Worm (Caenorhabditis elegans): ENCODE data around the gene Y53F4B.62.
A peak's percentile ranks its signal among the peaks of the same experiment; 100 is the strongest.

Y53F4B.62 gene

DNA sequence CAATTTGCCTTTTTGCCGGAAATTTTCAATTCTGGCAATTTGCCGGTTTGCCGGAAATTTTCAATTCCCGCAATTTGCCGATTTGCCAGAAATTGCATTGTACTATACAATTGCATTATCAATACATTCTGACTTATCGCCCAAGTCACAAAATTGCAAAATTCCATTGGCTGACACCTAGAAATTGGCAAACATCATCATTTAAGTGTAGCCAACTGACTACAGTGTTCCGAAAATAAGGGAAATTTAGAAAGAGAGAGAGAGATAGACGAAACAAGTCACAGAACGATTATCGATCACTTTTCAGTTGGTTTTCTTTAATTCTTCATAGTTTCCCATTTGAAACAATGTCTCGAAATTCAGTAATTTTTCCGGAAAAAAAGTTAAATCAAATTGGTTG is 19.1 kb downstream of the Y53F4B.62 start:
- TF ChIP-seq flt-1 (GFP tag; IDR thresholded peaks at IDR 0.05) (no peak), ztf-29 (GFP tag; IDR thresholded peaks at IDR 0.05) (no peak), ref-1 (GFP tag; conservative IDR thresholded peaks at IDR 0.05) (no peak), T22C8.4 (GFP tag; IDR thresholded peaks at IDR 0.05) (no peak), ztf-23 (GFP tag; IDR thresholded peaks at IDR 0.05) (no peak), tab-1 (GFP tag; IDR thresholded peaks at IDR 0.05) (no peak), med-1 (GFP tag; optimal IDR thresholded peaks at IDR 0.05; ENCODE audit: insufficient read depth) (no peak), cog-1 (tag; optimal IDR thresholded peaks at IDR 0.05) (no peak), klf-2 (GFP tag; conservative IDR thresholded peaks at IDR 0.05) (no peak)

DNA sequence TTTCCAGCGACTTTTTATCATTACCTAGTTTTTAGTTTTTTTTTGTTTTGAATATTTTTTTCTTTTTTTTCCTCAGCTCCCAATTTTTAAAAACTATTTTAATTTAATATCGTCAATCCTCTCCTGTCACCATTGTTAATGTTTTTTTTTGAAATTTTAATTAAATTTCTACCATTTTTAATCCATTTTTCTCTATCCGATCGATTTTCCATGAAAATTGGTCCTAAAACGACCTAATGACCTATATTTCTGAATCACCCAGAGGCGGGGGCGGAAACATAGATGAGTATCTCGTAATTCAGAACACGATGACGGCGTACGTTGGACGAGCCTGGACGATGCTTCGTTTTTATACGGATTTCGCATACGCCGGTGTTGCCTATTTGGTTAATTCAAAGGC is 20.6 kb downstream of the Y53F4B.62 start, which contains the start of gene Y53F4B.39:
Y53F4B.39 (plus strand) TSS at position 301 of the 400 bp plus-strand sequence.
- TF ChIP-seq tab-1 (GFP tag; IDR thresholded peaks at IDR 0.05): no peak
- no peak for TF ChIP-seq T22C8.4 (GFP tag; IDR thresholded peaks at IDR 0.05)
- no peak for TF ChIP-seq med-1 (GFP tag; optimal IDR thresholded peaks at IDR 0.05; ENCODE audit: insufficient read depth)
- no peak for TF ChIP-seq flt-1 (GFP tag; IDR thresholded peaks at IDR 0.05)
- no peak for TF ChIP-seq cog-1 (tag; optimal IDR thresholded peaks at IDR 0.05)
- no peak for TF ChIP-seq ztf-29 (GFP tag; IDR thresholded peaks at IDR 0.05)
- no peak for TF ChIP-seq ztf-23 (GFP tag; IDR thresholded peaks at IDR 0.05)
- no peak for TF ChIP-seq klf-2 (GFP tag; conservative IDR thresholded peaks at IDR 0.05)
- TF ChIP-seq ref-1 (GFP tag; conservative IDR thresholded peaks at IDR 0.05): no peak

DNA sequence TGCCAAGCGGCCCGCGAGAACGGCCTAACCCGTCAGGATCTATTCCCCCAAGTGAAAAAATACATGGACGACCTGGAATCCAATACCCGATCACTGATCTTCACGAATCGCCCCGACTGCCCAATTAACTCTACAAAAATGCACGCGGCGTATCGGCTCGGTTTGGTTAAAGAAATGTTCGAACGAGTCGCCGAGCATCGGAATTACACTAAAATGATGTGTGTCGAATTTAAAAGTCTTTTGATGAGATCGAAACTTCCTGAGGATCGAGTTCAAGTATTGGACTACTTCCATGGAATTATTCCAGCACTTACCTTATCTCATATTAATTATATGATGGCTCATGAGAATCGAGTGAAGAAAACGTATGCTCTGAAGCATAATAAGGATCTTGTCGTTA is 23.2 kb downstream of the Y53F4B.62 start:
- TF ChIP-seq flt-1 (GFP tag; IDR thresholded peaks at IDR 0.05): no peak
- TF ChIP-seq ztf-29 (GFP tag; IDR thresholded peaks at IDR 0.05): no peak
- TF ChIP-seq T22C8.4 (GFP tag; IDR thresholded peaks at IDR 0.05): no peak
- no peak for TF ChIP-seq cog-1 (tag; optimal IDR thresholded peaks at IDR 0.05)
- TF ChIP-seq ref-1 (GFP tag; conservative IDR thresholded peaks at IDR 0.05): no peak
- TF ChIP-seq klf-2 (GFP tag; conservative IDR thresholded peaks at IDR 0.05): no peak
- no peak for TF ChIP-seq tab-1 (GFP tag; IDR thresholded peaks at IDR 0.05)
- no peak for TF ChIP-seq med-1 (GFP tag; optimal IDR thresholded peaks at IDR 0.05; ENCODE audit: insufficient read depth)
- no peak for TF ChIP-seq ztf-23 (GFP tag; IDR thresholded peaks at IDR 0.05)

DNA sequence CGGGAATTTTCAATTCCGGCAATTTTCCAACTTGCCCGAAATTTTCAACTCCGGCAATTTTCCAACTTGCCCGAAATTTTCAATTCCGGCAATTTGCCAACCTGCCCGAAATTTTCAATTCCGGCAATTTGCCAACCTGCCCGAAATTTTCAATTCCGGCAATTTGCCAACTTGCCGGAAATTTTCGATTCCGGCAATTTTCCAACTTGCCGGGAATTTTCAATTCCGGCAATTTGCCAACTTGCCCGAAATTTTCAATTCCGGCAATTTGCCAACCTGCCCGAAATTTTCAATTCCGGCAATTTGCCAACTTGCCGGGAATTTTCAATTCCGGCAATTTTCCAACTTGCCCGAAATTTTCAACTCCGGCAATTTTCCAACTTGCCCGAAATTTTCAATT is 34.1 kb downstream of the Y53F4B.62 start:
- TF ChIP-seq klf-2 (GFP tag; conservative IDR thresholded peaks at IDR 0.05): 0 out of 2 replicates have a peak, but pooled peaks have one; percentile 38

DNA sequence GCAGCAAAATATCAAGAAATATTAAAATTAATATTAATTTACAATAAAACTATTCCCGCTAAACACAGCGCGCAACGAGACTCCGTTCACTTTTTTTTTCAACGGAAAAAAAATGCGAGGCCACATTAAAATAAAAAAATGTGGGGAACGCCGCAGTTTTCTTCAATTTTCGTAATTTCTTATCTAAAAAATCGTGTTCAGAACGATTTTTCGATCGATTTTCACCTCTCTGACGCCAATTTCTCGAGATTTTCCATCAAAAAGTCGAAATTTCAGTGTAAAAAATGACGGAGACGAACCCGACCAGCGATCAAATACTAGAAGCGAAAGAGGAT is 40.5 kb downstream of the Y53F4B.62 start, which contains the start of gene Y53F4B.21:
Y53F4B.21 (plus strand) TSS at position 285 of the 335 bp plus-strand sequence.
- no peak for TF ChIP-seq tab-1 (GFP tag; IDR thresholded peaks at IDR 0.05)
- no peak for TF ChIP-seq med-1 (GFP tag; optimal IDR thresholded peaks at IDR 0.05; ENCODE audit: insufficient read depth)
- no peak for TF ChIP-seq ztf-23 (GFP tag; IDR thresholded peaks at IDR 0.05)
- TF ChIP-seq T22C8.4 (GFP tag; IDR thresholded peaks at IDR 0.05): no peak
- TF ChIP-seq ztf-29 (GFP tag; IDR thresholded peaks at IDR 0.05): no peak
- no peak for TF ChIP-seq flt-1 (GFP tag; IDR thresholded peaks at IDR 0.05)
- no peak for TF ChIP-seq klf-2 (GFP tag; conservative IDR thresholded peaks at IDR 0.05)
- TF ChIP-seq ref-1 (GFP tag; conservative IDR thresholded peaks at IDR 0.05): no peak
- no peak for TF ChIP-seq cog-1 (tag; optimal IDR thresholded peaks at IDR 0.05)

DNA sequence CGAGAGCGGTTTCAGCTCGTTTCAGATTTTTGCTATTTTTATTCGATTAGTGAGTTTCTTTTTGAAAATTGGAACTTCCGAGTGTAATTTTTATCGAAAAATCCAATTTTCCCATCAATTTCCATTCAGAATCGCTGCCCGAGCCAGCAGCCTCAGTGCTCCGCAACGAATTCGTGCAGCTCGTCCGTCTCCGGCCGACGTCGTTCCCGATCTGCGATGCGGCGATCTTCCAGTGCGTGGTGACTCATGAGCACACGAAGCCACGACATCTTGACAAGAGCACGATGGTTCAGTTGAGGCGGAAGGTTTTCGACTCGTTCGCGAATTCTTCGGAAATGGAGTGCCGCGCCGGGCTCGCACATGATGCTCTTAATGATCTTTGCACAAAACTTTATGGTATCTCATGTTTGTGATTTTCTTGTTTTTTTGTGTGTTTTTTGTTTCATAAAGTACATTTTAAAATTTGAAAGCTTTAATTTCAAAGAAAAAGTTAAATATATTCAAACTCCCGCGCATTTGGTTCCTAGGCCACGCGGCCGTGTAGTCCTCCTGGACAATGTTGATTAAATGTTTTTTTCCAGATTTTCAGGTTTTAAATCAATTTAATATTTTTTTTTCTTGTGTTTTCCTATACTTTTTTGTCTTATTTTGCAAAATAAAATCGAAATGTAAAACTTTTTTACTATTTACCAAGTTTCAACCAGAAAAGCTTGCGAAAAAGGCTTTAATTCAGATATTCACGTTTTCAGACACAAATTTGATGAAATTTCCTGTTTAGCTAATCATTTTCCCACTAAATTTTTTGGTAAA is 41.1 kb downstream of the Y53F4B.62 start:
- TF ChIP-seq ref-1 (GFP tag; conservative IDR thresholded peaks at IDR 0.05) (no peak), cog-1 (tag; optimal IDR thresholded peaks at IDR 0.05) (no peak), klf-2 (GFP tag; conservative IDR thresholded peaks at IDR 0.05) (no peak), ztf-23 (GFP tag; IDR thresholded peaks at IDR 0.05) (peak; percentile 66; the same call in 1 of the 2 replicates), T22C8.4 (GFP tag; IDR thresholded peaks at IDR 0.05) (no peak), ztf-29 (GFP tag; IDR thresholded peaks at IDR 0.05) (no peak), flt-1 (GFP tag; IDR thresholded peaks at IDR 0.05) (0 out of 2 replicates have a peak, but pooled peaks have one; percentile 48)

DNA sequence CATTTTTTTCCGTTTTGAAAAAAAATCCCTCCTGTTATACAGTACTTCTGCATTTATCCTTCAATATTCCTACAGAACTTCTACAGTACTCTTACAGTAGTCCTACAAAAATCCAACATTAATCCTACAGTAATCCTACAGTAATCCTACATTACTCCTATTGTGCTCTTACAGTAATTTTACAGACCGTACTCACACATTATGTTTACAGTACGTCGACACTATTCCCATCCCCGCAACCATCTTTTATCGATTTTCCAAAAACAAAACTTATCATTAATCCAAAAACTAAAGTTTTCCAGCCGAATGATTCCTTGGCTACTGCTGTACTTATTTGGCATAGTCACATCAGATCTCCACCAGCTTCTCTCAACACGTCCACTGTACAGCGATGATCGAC is 46.2 kb downstream of the Y53F4B.62 start, which contains the start of gene Y53F4B.20:
Y53F4B.20 (plus strand) TSS at position 301 of the 400 bp plus-strand sequence.
- TF ChIP-seq flt-1 (GFP tag; IDR thresholded peaks at IDR 0.05): no peak
- no peak for TF ChIP-seq ztf-29 (GFP tag; IDR thresholded peaks at IDR 0.05)
- no peak for TF ChIP-seq klf-2 (GFP tag; conservative IDR thresholded peaks at IDR 0.05)
- TF ChIP-seq ref-1 (GFP tag; conservative IDR thresholded peaks at IDR 0.05): no peak
- no peak for TF ChIP-seq T22C8.4 (GFP tag; IDR thresholded peaks at IDR 0.05)
- no peak for TF ChIP-seq ztf-23 (GFP tag; IDR thresholded peaks at IDR 0.05)
- no peak for TF ChIP-seq tab-1 (GFP tag; IDR thresholded peaks at IDR 0.05)
- no peak for TF ChIP-seq med-1 (GFP tag; optimal IDR thresholded peaks at IDR 0.05; ENCODE audit: insufficient read depth)
- no peak for TF ChIP-seq cog-1 (tag; optimal IDR thresholded peaks at IDR 0.05)

DNA sequence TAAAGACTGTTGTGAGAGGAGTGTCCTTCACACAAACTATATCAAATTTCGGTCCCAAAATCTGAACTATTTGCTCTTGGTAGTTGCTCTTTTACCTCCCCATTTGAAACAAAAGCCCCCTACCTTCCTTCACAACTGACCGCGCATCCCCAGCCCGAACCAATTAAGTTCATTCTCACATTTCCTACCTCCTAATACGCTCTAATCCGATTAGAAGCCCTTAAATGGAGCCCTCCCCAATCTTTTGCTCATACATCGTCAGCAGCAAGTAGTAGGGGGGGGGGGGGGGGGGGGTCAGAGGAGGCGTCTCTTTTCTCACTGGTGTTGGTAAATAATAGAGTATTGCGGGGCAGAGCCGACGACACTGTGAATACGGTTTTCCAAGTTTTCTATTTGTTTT is 49.9 kb downstream of the Y53F4B.62 start:
- TF ChIP-seq klf-2 (GFP tag; conservative IDR thresholded peaks at IDR 0.05) (no peak), tab-1 (GFP tag; IDR thresholded peaks at IDR 0.05) (no peak), med-1 (GFP tag; optimal IDR thresholded peaks at IDR 0.05; ENCODE audit: insufficient read depth) (no peak), T22C8.4 (GFP tag; IDR thresholded peaks at IDR 0.05) (no peak), ref-1 (GFP tag; conservative IDR thresholded peaks at IDR 0.05) (no peak), flt-1 (GFP tag; IDR thresholded peaks at IDR 0.05) (no peak), cog-1 (tag; optimal IDR thresholded peaks at IDR 0.05) (no peak), ztf-29 (GFP tag; IDR thresholded peaks at IDR 0.05) (no peak), ztf-23 (GFP tag; IDR thresholded peaks at IDR 0.05) (no peak)
